Worm (Caenorhabditis elegans) whole organism, early embryonic: ENCODE results near the gene sssh-1.

ENCODE experiments used
- B0310.2 ChIP-seq: sonication (generic microtip); optimal IDR thresholded peaks from 2 replicates; lab custom pipeline; 2016; ENCODE audit warnings: mild to moderate bottlenecking, missing genetic modification characterization, missing compliant biosample characterization
- F13C5.2 ChIP-seq: sonication (generic microtip); optimal IDR thresholded peaks from 2 replicates; lab custom pipeline; 2017; ENCODE audit warnings: mild to moderate bottlenecking, missing genetic modification characterization, inconsistent platforms, missing compliant biosample characterization
- aly-1 ChIP-seq: sonication (generic microtip); optimal IDR thresholded peaks from 2 replicates; lab custom pipeline; 2016; ENCODE audit warnings: missing genetic modification characterization, missing compliant biosample characterization
- ama-1 ChIP-seq: fragments of 150-350 bp; optimal IDR thresholded peaks from 2 replicates; lab custom pipeline; 2014
- ceh-13 ChIP-seq: fragments of 200-800 bp; sonication (Bioruptor generic); optimal IDR thresholded peaks from 2 replicates; lab custom pipeline; 2018; ENCODE audit warnings: mild to moderate bottlenecking, missing genetic modification characterization, missing compliant biosample characterization
- ceh-36 ChIP-seq: sonication (generic microtip); optimal IDR thresholded peaks from 2 replicates; lab custom pipeline; 2016; ENCODE audit warnings: missing genetic modification characterization, inconsistent platforms, missing compliant biosample characterization
- flt-1 ChIP-seq: fragments of 200-800 bp; sonication (Bioruptor generic); IDR thresholded peaks from 2 replicates; pipeline ENCODE4 v1.3.6; 2022; ENCODE audit warnings: missing genetic modification characterization, missing compliant biosample characterization
- hmbx-1 ChIP-seq: sonication (generic microtip); optimal IDR thresholded peaks from 2 replicates; lab custom pipeline; 2016; ENCODE audit warnings: mild to moderate bottlenecking, missing genetic modification characterization, missing compliant biosample characterization
- hmg-4 ChIP-seq: fragments of 200-800 bp; sonication (Bioruptor generic); optimal IDR thresholded peaks from 2 replicates; lab custom pipeline; 2018; ENCODE audit warnings: mild to moderate bottlenecking, missing genetic modification characterization, missing compliant biosample characterization
- hnd-1 ChIP-seq: sonication (generic microtip); optimal IDR thresholded peaks from 2 replicates; lab custom pipeline; 2016; ENCODE audit warnings: missing genetic modification characterization, missing compliant biosample characterization
- pes-1 ChIP-seq: fragments of 200-800 bp; sonication (Bioruptor generic); IDR thresholded peaks from 2 replicates; pipeline ENCODE4 v1.3.6; 2022; ENCODE audit warnings: missing genetic modification reagents, missing genetic modification characterization, missing compliant biosample characterization
- sea-1 ChIP-seq: fragments of 200-800 bp; sonication (Bioruptor generic); conservative IDR thresholded peaks from 2 replicates; pipeline ENCODE4 v1.3.6; 2022; ENCODE audit warnings: missing genetic modification characterization, missing compliant biosample characterization
- tbx-37 ChIP-seq: fragments of 200-800 bp; sonication (Bioruptor generic); conservative IDR thresholded peaks from 2 replicates; pipeline ENCODE4 v1.3.6; 2022; ENCODE audit warnings: missing genetic modification reagents, missing genetic modification characterization, missing compliant biosample characterization

- TF ChIP-seq ama-1 (lab: Kevin White, UChicago), result no peak
- TF ChIP-seq sea-1 (GFP tag; lab: Robert Waterston, UW), result no peak
- TF ChIP-seq ceh-36 (tag; lab: Kevin White, UChicago), result no peak
- no peak for TF ChIP-seq flt-1
- no peak for TF ChIP-seq ceh-13 (GFP tag; lab: Kevin White, UChicago)
- no peak for TF ChIP-seq hnd-1 (tag; lab: Kevin White, UChicago)
- no peak for TF ChIP-seq aly-1 (tag; lab: Kevin White, UChicago)
- no peak for TF ChIP-seq tbx-37 (GFP tag; lab: Robert Waterston, UW)
- no peak for TF ChIP-seq hmbx-1
- no peak for TF ChIP-seq B0310.2 (tag; lab: Kevin White, UChicago)
- TF ChIP-seq F13C5.2 (tag; lab: Kevin White, UChicago), result no peak
- TF ChIP-seq pes-1, result no peak
- TF ChIP-seq hmg-4, result no peak
These were observed 27.7 kb downstream of the sssh-1 start for ce11 chrX:14903424-14903823.
